Fruit fly (Drosophila melanogaster): Measurements from ENCODE around the gene Grl36b.

Gene Grl36b

dm6 chr2L:18152172-18152639 lies 26.7 kb upstream of the Grl36b start, which contains the start of gene Socs36E:
Gene Socs36E (minus strand): TSS chr2L:18152417.
- TF ChIP-seq CG34367 (tag; optimal IDR thresholded peaks at IDR 0.05) (no peak), CG17806 (tag; optimal IDR thresholded peaks at IDR 0.05) (no peak), rn (GFP tag; IDR thresholded peaks at IDR 0.05) (no peak), CG4496 (GFP tag; IDR thresholded peaks at IDR 0.05) (0 out of 3 replicates have a peak, but pooled peaks have one; percentile 20), EcR (GFP tag; optimal IDR thresholded peaks at IDR 0.05) (no peak), CG15710 (tag; optimal IDR thresholded peaks at IDR 0.05) (peak; percentile 1), D1 (tag; optimal IDR thresholded peaks at IDR 0.05) (no peak), CG32121 (GFP tag; IDR thresholded peaks at IDR 0.05) (peak; percentile 30; the same call in 1 of the 2 replicates), Snoo (tag; optimal IDR thresholded peaks at IDR 0.05) (no peak), Pif1A (GFP tag; optimal IDR thresholded peaks at IDR 0.05) (no peak), CG8159 (tag; optimal IDR thresholded peaks at IDR 0.05) (no peak), Pif1B (GFP tag; optimal IDR thresholded peaks at IDR 0.05) (no peak), gl (tag; optimal IDR thresholded peaks at IDR 0.05) (no peak), Ets98B (GFP tag; IDR thresholded peaks at IDR 0.05) (peak; percentile 44), CG14655 (GFP tag; optimal IDR thresholded peaks at IDR 0.05) (no peak), CG12605 (GFP tag; IDR thresholded peaks at IDR 0.05) (peak; percentile 36; the same call in 1 of the 2 replicates), CG10348 (GFP tag; IDR thresholded peaks at IDR 0.05) (no peak), fd96Ca (GFP tag; IDR thresholded peaks at IDR 0.05) (no peak), CG9948 (tag; optimal IDR thresholded peaks at IDR 0.05) (no peak), CG8301 (tag; optimal IDR thresholded peaks at IDR 0.05) (no peak), CG13204 (GFP tag; optimal IDR thresholded peaks at IDR 0.05) (no peak)

- TF ChIP-seq CG8159 (tag; optimal IDR thresholded peaks at IDR 0.05) (no peak), Pif1B (GFP tag; optimal IDR thresholded peaks at IDR 0.05) (no peak), Pif1A (GFP tag; optimal IDR thresholded peaks at IDR 0.05) (no peak), EcR (GFP tag; optimal IDR thresholded peaks at IDR 0.05) (no peak), CG34367 (tag; optimal IDR thresholded peaks at IDR 0.05) (no peak), CG13204 (GFP tag; optimal IDR thresholded peaks at IDR 0.05) (no peak), CG12605 (GFP tag; IDR thresholded peaks at IDR 0.05) (no peak), D1 (tag; optimal IDR thresholded peaks at IDR 0.05) (no peak), CG4496 (GFP tag; IDR thresholded peaks at IDR 0.05) (no peak)
These were observed 26.2 kb upstream of the Grl36b start for dm6 chr2L:18151826-18152138.

dm6 chr2L:18151134-18151825 lies 25.7 kb upstream of the Grl36b start:
- peak; percentile 82 for TF ChIP-seq fd96Ca (GFP tag; IDR thresholded peaks at IDR 0.05)
- TF ChIP-seq CG32121 (GFP tag; IDR thresholded peaks at IDR 0.05), result 0 out of 2 replicates have a peak, but pooled peaks have one; percentile 22
- TF ChIP-seq CG8159 (tag; optimal IDR thresholded peaks at IDR 0.05), result peak; percentile 48
- peak; percentile 50; the same call in 1 of the 2 replicates for TF ChIP-seq rn (GFP tag; IDR thresholded peaks at IDR 0.05)
- TF ChIP-seq CG17806 (tag; optimal IDR thresholded peaks at IDR 0.05), result no peak
- TF ChIP-seq gl (tag; optimal IDR thresholded peaks at IDR 0.05), result peak; percentile 54
- no peak for TF ChIP-seq D1 (tag; optimal IDR thresholded peaks at IDR 0.05)
- TF ChIP-seq CG12605 (GFP tag; IDR thresholded peaks at IDR 0.05), result no peak; the same call in 1 of the 2 replicates
- TF ChIP-seq CG15710 (tag; optimal IDR thresholded peaks at IDR 0.05), result peak; percentile 46
- TF ChIP-seq CG8301 (tag; optimal IDR thresholded peaks at IDR 0.05), result peak; percentile 39
- peak; percentile 41 for TF ChIP-seq Snoo (tag; optimal IDR thresholded peaks at IDR 0.05)
- TF ChIP-seq CG9948 (tag; optimal IDR thresholded peaks at IDR 0.05), result peak; percentile 46
- TF ChIP-seq Ets98B (GFP tag; IDR thresholded peaks at IDR 0.05), result peak; percentile 81
- TF ChIP-seq CG14655 (GFP tag; optimal IDR thresholded peaks at IDR 0.05), result peak; percentile 47
- TF ChIP-seq CG34367 (tag; optimal IDR thresholded peaks at IDR 0.05), result peak; percentile 30
- peak; percentile 81 for TF ChIP-seq CG4496 (GFP tag; IDR thresholded peaks at IDR 0.05)
- no peak for TF ChIP-seq Pif1B (GFP tag; optimal IDR thresholded peaks at IDR 0.05)
- TF ChIP-seq CG10348 (GFP tag; IDR thresholded peaks at IDR 0.05), result 0 out of 2 replicates have a peak, but pooled peaks have one; percentile 47
- no peak for TF ChIP-seq Pif1A (GFP tag; optimal IDR thresholded peaks at IDR 0.05)
- TF ChIP-seq EcR (GFP tag; optimal IDR thresholded peaks at IDR 0.05), result peak; percentile 70
- TF ChIP-seq CG13204 (GFP tag; optimal IDR thresholded peaks at IDR 0.05), result peak; percentile 88

- peak; percentile 20; the same call in 1 of the 2 replicates for TF ChIP-seq Ets98B (GFP tag; IDR thresholded peaks at IDR 0.05)
- peak; percentile 49 for TF ChIP-seq CG8301 (tag; optimal IDR thresholded peaks at IDR 0.05)
- peak; percentile 74 for TF ChIP-seq CG4496 (GFP tag; IDR thresholded peaks at IDR 0.05)
- TF ChIP-seq gl (tag; optimal IDR thresholded peaks at IDR 0.05), result peak; percentile 92
- no peak for TF ChIP-seq D1 (tag; optimal IDR thresholded peaks at IDR 0.05)
- TF ChIP-seq CG9948 (tag; optimal IDR thresholded peaks at IDR 0.05), result no peak
- peak; percentile 18 for TF ChIP-seq CG15710 (tag; optimal IDR thresholded peaks at IDR 0.05)
- TF ChIP-seq CG17806 (tag; optimal IDR thresholded peaks at IDR 0.05), result no peak
- TF ChIP-seq CG34367 (tag; optimal IDR thresholded peaks at IDR 0.05), result peak; percentile 23
- no peak for TF ChIP-seq Pif1B (GFP tag; optimal IDR thresholded peaks at IDR 0.05)
- TF ChIP-seq CG13204 (GFP tag; optimal IDR thresholded peaks at IDR 0.05), result peak; percentile 92
- TF ChIP-seq rn (GFP tag; IDR thresholded peaks at IDR 0.05), result peak; percentile 30; the same call in 1 of the 2 replicates
- 0 out of 2 replicates have a peak, but pooled peaks have one; percentile 22 for TF ChIP-seq CG10348 (GFP tag; IDR thresholded peaks at IDR 0.05)
- peak; percentile 81 for TF ChIP-seq fd96Ca (GFP tag; IDR thresholded peaks at IDR 0.05)
- no peak for TF ChIP-seq CG8159 (tag; optimal IDR thresholded peaks at IDR 0.05)
- peak; percentile 41 for TF ChIP-seq CG14655 (GFP tag; optimal IDR thresholded peaks at IDR 0.05)
- peak; percentile 54 for TF ChIP-seq Pif1A (GFP tag; optimal IDR thresholded peaks at IDR 0.05)
- TF ChIP-seq EcR (GFP tag; optimal IDR thresholded peaks at IDR 0.05), result peak; percentile 74
- TF ChIP-seq Snoo (tag; optimal IDR thresholded peaks at IDR 0.05), result no peak
- peak; percentile 57; the same call in 1 of the 2 replicates for TF ChIP-seq CG32121 (GFP tag; IDR thresholded peaks at IDR 0.05)
- 0 out of 2 replicates have a peak, but pooled peaks have one; percentile 10 for TF ChIP-seq CG12605 (GFP tag; IDR thresholded peaks at IDR 0.05)
These were observed 25.0 kb upstream of the Grl36b start for dm6 chr2L:18150393-18151133.

All from whole organism, pupa.